Worm (Caenorhabditis elegans): ENCODE data around the gene trx-5.

DNA sequence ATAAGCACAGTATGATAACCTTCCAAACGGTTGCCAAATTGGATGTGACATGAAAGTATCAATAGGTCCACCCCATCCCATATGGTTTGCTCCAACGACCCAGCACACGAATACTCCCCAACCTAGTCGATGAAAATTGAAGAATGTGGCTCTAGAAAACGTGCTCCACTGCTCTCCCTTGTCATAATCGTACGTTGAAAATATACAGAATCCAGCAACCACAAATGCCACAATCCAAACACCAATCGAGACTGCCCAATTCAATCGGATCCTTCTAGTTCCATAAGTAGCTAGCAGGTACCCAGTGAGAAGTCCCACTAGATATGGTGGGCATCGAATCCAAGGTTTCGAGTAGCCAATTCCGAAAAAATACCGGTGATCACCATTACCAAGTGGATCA lies 4.6 kb upstream of the trx-5 start:
- no peak for TF ChIP-seq rnt-1 (tag; optimal IDR thresholded peaks at IDR 0.05)
- no peak for TF ChIP-seq zip-4 (GFP tag; optimal IDR thresholded peaks at IDR 0.05)
- TF ChIP-seq ama-1 (optimal IDR thresholded peaks at IDR 0.05), result no peak
- TF ChIP-seq nhr-237 (tag; optimal IDR thresholded peaks at IDR 0.05), result no peak
- TF ChIP-seq isw-1 (GFP tag; IDR thresholded peaks at IDR 0.05), result no peak
- TF ChIP-seq sptf-1 (tag; optimal IDR thresholded peaks at IDR 0.05), result no peak
- TF ChIP-seq snpc-4 (tag; optimal IDR thresholded peaks at IDR 0.05), result no peak
- TF ChIP-seq lir-3 (tag; optimal IDR thresholded peaks at IDR 0.05; ENCODE audit: poor library complexity), result no peak
